Worm (Caenorhabditis elegans): ENCODE data around the gene R07C12.1.
"Not testable (repeated sequence)": the region's sequence is repeated elsewhere in the genome, so short reads cannot be mapped to it uniquely, and the experiment has no call there.

R07C12.1 gene

ce11 chrIV:4140265-4140664, 12.0 kb upstream of the R07C12.1 start, which contains the start of gene F49F1.18:
Gene F49F1.18 (minus strand): TSS chrIV:4140365.
- TF ChIP-seq snpc-1.1 (tag; optimal IDR thresholded peaks at IDR 0.05; ENCODE audit: insufficient read depth) (no peak), akir-1 (GFP tag; optimal IDR thresholded peaks at IDR 0.05) (no peak), K11D2.4 (GFP tag; IDR thresholded peaks at IDR 0.05) (no peak), sea-2 (GFP tag; IDR thresholded peaks at IDR 0.05) (no peak), egl-44 (GFP tag; IDR thresholded peaks at IDR 0.05) (no peak), zfh-2 (GFP tag; conservative IDR thresholded peaks at IDR 0.05) (no peak)

ce11 chrIV:4141311-4141710, 10.9 kb upstream of the R07C12.1 start, which contains the start of gene F49F1.11:
Gene F49F1.11 (minus strand): TSS chrIV:4141411.
- TF ChIP-seq rcor-1 (GFP tag; IDR thresholded peaks at IDR 0.05) (no peak), hlh-12 (tag; optimal IDR thresholded peaks at IDR 0.05) (no peak), repo-1 (tag; optimal IDR thresholded peaks at IDR 0.05) (no peak), pha-4 (tag; optimal IDR thresholded peaks at IDR 0.05) (no peak), bed-2 (GFP tag; IDR thresholded peaks at IDR 0.05) (no peak), atf-7 (tag; optimal IDR thresholded peaks at IDR 0.05) (no peak), aptf-3 (GFP tag; IDR thresholded peaks at IDR 0.05) (no peak), lag-1 (GFP tag; IDR thresholded peaks at IDR 0.05) (no peak), ceh-27 (GFP tag; optimal IDR thresholded peaks at IDR 0.05) (no peak), ztf-6 (GFP tag; IDR thresholded peaks at IDR 0.05) (no peak), madf-3 (GFP tag; IDR thresholded peaks at IDR 0.05) (no peak), F10E7.11 (tag; optimal IDR thresholded peaks at IDR 0.05) (no peak), Y53G8AR.9 (GFP tag; conservative IDR thresholded peaks at IDR 0.05) (no peak), nfya-2 (GFP tag; IDR thresholded peaks at IDR 0.05) (no peak), ccch-3 (GFP tag; optimal IDR thresholded peaks at IDR 0.05) (no peak), ceh-100 (GFP tag; IDR thresholded peaks at IDR 0.05) (no peak), lsy-27 (tag; optimal IDR thresholded peaks at IDR 0.05; ENCODE audit: borderline replicate concordance, insufficient read depth) (no peak), ceh-40 (GFP tag; IDR thresholded peaks at IDR 0.05) (no peak)

- TF ChIP-seq tbx-9 (tag; optimal IDR thresholded peaks at IDR 0.05; ENCODE audit: borderline replicate concordance); efl-1 (GFP tag; optimal IDR thresholded peaks at IDR 0.05); zfh-2 (GFP tag; conservative IDR thresholded peaks at IDR 0.05): not testable (repeated sequence)
Observed at ce11 chrIV:4142986-4143385, 9.3 kb upstream of the R07C12.1 start, which contains the start of gene F49F1.12. Gene F49F1.12 (minus strand): TSS chrIV:4143086.

- TF ChIP-seq ceh-79 (tag; optimal IDR thresholded peaks at IDR 0.05) (no peak), rpc-1 (optimal IDR thresholded peaks at IDR 0.05) (no peak), rpc-1 (tag; optimal IDR thresholded peaks at IDR 0.05) (no peak), ztf-22 (GFP tag; optimal IDR thresholded peaks at IDR 0.05) (no peak)
Observed at ce11 chrIV:4144784-4145183, 7.5 kb upstream of the R07C12.1 start, which contains the start of gene R07C12.3. Gene R07C12.3 (plus strand): TSS chrIV:4145084.

- TF ChIP-seq nhr-80 (tag; optimal IDR thresholded peaks at IDR 0.05) (peak; percentile 77), Y95B8A.8 (GFP tag; IDR thresholded peaks at IDR 0.05) (no peak)
Observed at ce11 chrIV:4147891-4148290, 4.4 kb upstream of the R07C12.1 start.

- TF ChIP-seq chd-7 (tag; optimal IDR thresholded peaks at IDR 0.05) (no peak), ceh-91 (GFP tag; IDR thresholded peaks at IDR 0.05) (no peak), ztf-28 (GFP tag; IDR thresholded peaks at IDR 0.05) (no peak)
Observed at ce11 chrIV:4150138-4150537, 2.1 kb upstream of the R07C12.1 start.

Measured in whole organism, young adult.